Worm (Caenorhabditis elegans): ENCODE data around the gene apd-3.
"Not testable (repeated sequence)": the region's sequence is repeated elsewhere in the genome, so short reads cannot be mapped to it uniquely, and the experiment has no call there.

Gene apd-3

ce11 chrII:3499386-3499785 is 46.8 kb downstream of the apd-3 start, which contains the start of gene Y49F6B.9:
Gene Y49F6B.9, minus strand, starts transcription at chrII:3499387.
- TF ChIP-seq ztf-23 (GFP tag; IDR thresholded peaks at IDR 0.05) (no peak), tab-1 (GFP tag; IDR thresholded peaks at IDR 0.05) (no peak), ref-1 (GFP tag; conservative IDR thresholded peaks at IDR 0.05) (no peak), cog-1 (tag; optimal IDR thresholded peaks at IDR 0.05) (no peak), ztf-29 (GFP tag; IDR thresholded peaks at IDR 0.05) (no peak), T22C8.4 (GFP tag; IDR thresholded peaks at IDR 0.05) (no peak), med-1 (GFP tag; optimal IDR thresholded peaks at IDR 0.05; ENCODE audit: insufficient read depth) (no peak), flt-1 (GFP tag; IDR thresholded peaks at IDR 0.05) (no peak), klf-2 (GFP tag; conservative IDR thresholded peaks at IDR 0.05) (no peak)

- TF ChIP-seq tab-1, T22C8.4, flt-1 (GFP tag; IDR thresholded peaks at IDR 0.05): not testable (repeated sequence)
Observed at ce11 chrII:3490797-3491196, 55.4 kb downstream of the apd-3 start, which contains the start of gene fbxb-112. Gene fbxb-112, plus strand, starts transcription at chrII:3491097.
